Fruit fly (Drosophila melanogaster) whole organism, embryonic: ENCODE data around the gene me31B.

Experiments used
- Atf3 ChIP-seq: fragments of 200-800 bp; sonication (Bioruptor generic); optimal IDR thresholded peaks from 3 replicates; lab custom pipeline; 2016; ENCODE audit warnings: missing biosample characterization, missing genetic modification characterization
- Awh ChIP-seq: fragments of 200-800 bp; sonication (Bioruptor generic); IDR thresholded peaks from 2 replicates; pipeline ENCODE4, ENCODE4 v1.3.6; 2022; ENCODE audit warnings: missing biosample characterization, missing genetic modification characterization
- Blimp-1 ChIP-seq: fragments of 200-800 bp; sonication (Bioruptor generic); optimal IDR thresholded peaks from 3 replicates; lab custom pipeline; 2018; ENCODE audit warnings: missing biosample characterization, missing genetic modification characterization, mild to moderate bottlenecking, moderate library complexity, missing genetic modification reagents
- CG10366 ChIP-seq: fragments of 200-800 bp; sonication (Bioruptor generic); IDR thresholded peaks from 2 replicates; pipeline ENCODE4 v1.3.6; 2022; ENCODE audit warnings: missing biosample characterization, missing genetic modification characterization
- CG10462 ChIP-seq: fragments of 200-800 bp; sonication (Bioruptor generic); optimal IDR thresholded peaks from 2 replicates; lab custom pipeline; 2016; ENCODE audit warnings: missing biosample characterization, missing genetic modification characterization
- CG10959 ChIP-seq: fragments of 200-800 bp; sonication (Bioruptor generic); IDR thresholded peaks from 2 replicates; pipeline ENCODE4 v1.3.6; 2022; ENCODE audit warnings: missing biosample characterization, missing genetic modification characterization
- CG11723 ChIP-seq: fragments of 200-800 bp; sonication (Bioruptor generic); optimal IDR thresholded peaks from 2 replicates; lab custom pipeline; 2017; ENCODE audit warnings: missing biosample characterization, mild to moderate bottlenecking, missing genetic modification characterization
- CG13123 ChIP-seq: fragments of 200-800 bp; sonication (Bioruptor generic); optimal IDR thresholded peaks from 2 replicates; lab custom pipeline; 2016; ENCODE audit warnings: missing biosample characterization, missing genetic modification characterization
- CG1602 ChIP-seq: fragments of 200-800 bp; sonication (Bioruptor generic); optimal IDR thresholded peaks from 3 replicates; lab custom pipeline; 2016; ENCODE audit warnings: missing biosample characterization, missing genetic modification characterization
- CG17328 ChIP-seq: fragments of 200-800 bp; sonication (Bioruptor generic); IDR thresholded peaks from 2 replicates; pipeline ENCODE4 v1.3.6; 2022; ENCODE audit warnings: missing biosample characterization, missing genetic modification characterization
- CG18011 ChIP-seq: fragments of 200-800 bp; sonication (Bioruptor generic); optimal IDR thresholded peaks from 2 replicates; lab custom pipeline; 2017; ENCODE audit warnings: missing biosample characterization, missing genetic modification characterization, mild to moderate bottlenecking, moderate library complexity, missing genotype
- CG18764 ChIP-seq: fragments of 200-800 bp; sonication (Bioruptor generic); optimal IDR thresholded peaks from 3 replicates; lab custom pipeline; 2016; ENCODE audit warnings: missing biosample characterization, missing genetic modification characterization
- CG2129 ChIP-seq: fragments of 200-800 bp; sonication (Bioruptor generic); IDR thresholded peaks from 2 replicates; pipeline ENCODE4 v1.3.6; 2022; ENCODE audit warnings: missing biosample characterization, missing genetic modification characterization; ENCODE audit not compliant: partially characterized antibody
- CG3281 ChIP-seq: fragments of 200-800 bp; sonication (Bioruptor generic); optimal IDR thresholded peaks from 3 replicates; lab custom pipeline; 2017; ENCODE audit warnings: missing biosample characterization, mild to moderate bottlenecking, missing genetic modification characterization
- CG3995 ChIP-seq: fragments of 200-800 bp; sonication (Bioruptor generic); optimal IDR thresholded peaks from 3 replicates; lab custom pipeline; 2016; ENCODE audit warnings: missing biosample characterization, missing genetic modification characterization
- CG5245 ChIP-seq: fragments of 200-800 bp; sonication (Bioruptor generic); optimal IDR thresholded peaks from 3 replicates; lab custom pipeline; 2016; ENCODE audit warnings: missing biosample characterization, missing genetic modification characterization
- CG6683 ChIP-seq: fragments of 200-800 bp; sonication (Bioruptor generic); optimal IDR thresholded peaks from 2 replicates; lab custom pipeline; 2017; ENCODE audit warnings: missing biosample characterization, mild to moderate bottlenecking, missing genetic modification characterization, missing genetic modification reagents
- CG7372 ChIP-seq: fragments of 200-800 bp; sonication (Bioruptor generic); IDR thresholded peaks from 2 replicates; pipeline ENCODE4 v1.3.6; 2022; ENCODE audit warnings: missing biosample characterization, missing genetic modification characterization
- CG7987 ChIP-seq: fragments of 200-800 bp; sonication (Bioruptor generic); optimal IDR thresholded peaks from 2 replicates; lab custom pipeline; 2018; ENCODE audit warnings: missing biosample characterization, mild to moderate bottlenecking, missing genetic modification characterization, moderate library complexity
- CG8281 ChIP-seq: fragments of 200-800 bp; sonication (Bioruptor generic); optimal IDR thresholded peaks from 2 replicates; lab custom pipeline; 2018; ENCODE audit warnings: missing biosample characterization, mild to moderate bottlenecking, missing genetic modification characterization, moderate library complexity
- CG8388 ChIP-seq: fragments of 200-800 bp; sonication (Bioruptor generic); optimal IDR thresholded peaks from 2 replicates; lab custom pipeline; 2019; ENCODE audit warnings: missing biosample characterization, mild to moderate bottlenecking, missing genetic modification characterization, moderate library complexity
- CG9437 ChIP-seq: fragments of 200-800 bp; sonication (Bioruptor generic); optimal IDR thresholded peaks from 2 replicates; lab custom pipeline; 2018; ENCODE audit warnings: missing biosample characterization, mild to moderate bottlenecking, missing genetic modification characterization
- CG9727 ChIP-seq: fragments of 200-800 bp; sonication (Bioruptor generic); optimal IDR thresholded peaks from 3 replicates; lab custom pipeline; 2017; ENCODE audit warnings: missing biosample characterization, mild to moderate bottlenecking, missing genetic modification characterization
- CHES-1-like ChIP-seq: fragments of 200-800 bp; sonication (Bioruptor generic); optimal IDR thresholded peaks from 2 replicates; lab custom pipeline; 2016; ENCODE audit warnings: missing biosample characterization, missing genetic modification characterization
- Deaf1 ChIP-seq: fragments of 200-800 bp; optimal IDR thresholded peaks from 3 replicates; lab custom pipeline; 2019; ENCODE audit warnings: missing biosample characterization, mild to moderate bottlenecking, missing genetic modification characterization, moderate library complexity
- Dek ChIP-seq: fragments of 200-800 bp; sonication (Bioruptor generic); optimal IDR thresholded peaks from 3 replicates; lab custom pipeline; 2019; ENCODE audit warnings: missing biosample characterization, mild to moderate bottlenecking, missing genetic modification characterization, moderate library complexity
- Dip2 ChIP-seq: fragments of 200-800 bp; sonication (Bioruptor generic); IDR thresholded peaks from 2 replicates; pipeline ENCODE4 v1.3.6; 2022; ENCODE audit warnings: missing biosample characterization, missing genetic modification characterization
- E2f2 ChIP-seq: fragments of 200-800 bp; sonication (Bioruptor generic); IDR thresholded peaks from 2 replicates; pipeline ENCODE4 v1.3.6; 2022; ENCODE audit warnings: missing biosample characterization, missing genetic modification characterization
- Hr78 ChIP-seq, 2 experiments: fragments of 200-800 bp in 1 of 2; fragments of >200 bp in 1 of 2; sonication (Bioruptor generic) in 1 of 2; optimal IDR thresholded peaks; 2 replicates each; lab custom pipeline; 2017 to 2019; ENCODE audit warnings: missing biosample characterization in 2 of 2, missing genetic modification characterization in 2 of 2, mild to moderate bottlenecking in 1 of 2, moderate library complexity in 1 of 2
- Oaz ChIP-seq: fragments of 200-800 bp; sonication (Bioruptor generic); IDR thresholded peaks from 2 replicates; pipeline ENCODE4 v1.3.6; 2022; ENCODE audit warnings: missing biosample characterization, missing genetic modification characterization
- Poxn ChIP-seq: fragments of 200-800 bp; sonication (Bioruptor generic); IDR thresholded peaks from 2 replicates; pipeline ENCODE4 v1.3.6; 2022; ENCODE audit warnings: missing biosample characterization, missing genetic modification characterization
- aop ChIP-seq: fragments of 200-800 bp; sonication (Bioruptor generic); IDR thresholded peaks from 2 replicates; pipeline ENCODE4 v1.3.6; 2022; ENCODE audit warnings: missing biosample characterization, missing genetic modification characterization
- bigmax ChIP-seq: fragments of 200-800 bp; sonication (Bioruptor generic); optimal IDR thresholded peaks from 2 replicates; lab custom pipeline; 2018; ENCODE audit warnings: missing biosample characterization, mild to moderate bottlenecking, missing genetic modification characterization
- chinmo ChIP-seq: fragments of 200-800 bp; sonication (Bioruptor generic); IDR thresholded peaks from 4 replicates; pipeline ENCODE4 v1.3.6; 2022; ENCODE audit warnings: missing biosample characterization, missing genetic modification characterization; ENCODE audit not compliant: partially characterized antibody
- ci ChIP-seq: fragments of 200-800 bp; sonication (Bioruptor generic); IDR thresholded peaks from 3 replicates; pipeline ENCODE4 v1.3.6; 2022; ENCODE audit warnings: missing biosample characterization, missing genetic modification characterization
- crc ChIP-seq: fragments of 200-800 bp; sonication (Bioruptor generic); optimal IDR thresholded peaks from 2 replicates; lab custom pipeline; 2016; ENCODE audit warnings: missing biosample characterization, missing genetic modification characterization
- crp ChIP-seq, 2 experiments: fragments of 200-800 bp; sonication (Bioruptor generic); optimal IDR thresholded peaks; 2 replicates in 1 of 2; 3 replicates in 1 of 2; lab custom pipeline; 2017; ENCODE audit warnings: missing biosample characterization in 2 of 2, missing genetic modification characterization in 2 of 2, mild to moderate bottlenecking in 1 of 2, moderate library complexity in 1 of 2
- dmrt11E ChIP-seq: fragments of 200-800 bp; sonication (Bioruptor generic); optimal IDR thresholded peaks from 3 replicates; lab custom pipeline; 2018; ENCODE audit warnings: missing biosample characterization, mild to moderate bottlenecking, missing genetic modification characterization, moderate library complexity
- emc ChIP-seq: fragments of 200-800 bp; sonication (Bioruptor generic); optimal IDR thresholded peaks from 2 replicates; lab custom pipeline; 2016; ENCODE audit warnings: missing biosample characterization, missing genetic modification characterization
- ewg ChIP-seq: fragments of 200-800 bp; sonication (Bioruptor generic); optimal IDR thresholded peaks from 3 replicates; lab custom pipeline; 2017; ENCODE audit warnings: mild to moderate bottlenecking, missing biosample characterization, missing genetic modification reagents, missing genetic modification characterization
- exex ChIP-seq: fragments of 200-800 bp; sonication (Bioruptor generic); optimal IDR thresholded peaks from 4 replicates; lab custom pipeline; 2018; ENCODE audit warnings: missing biosample characterization, mild to moderate bottlenecking, missing genetic modification characterization, moderate library complexity
- fd64A ChIP-seq: fragments of 200-800 bp; sonication (Bioruptor generic); optimal IDR thresholded peaks from 3 replicates; lab custom pipeline; 2018; ENCODE audit warnings: missing biosample characterization, mild to moderate bottlenecking, missing genetic modification characterization
- gcm2 ChIP-seq: fragments of 200-800 bp; sonication (Bioruptor generic); optimal IDR thresholded peaks from 2 replicates; lab custom pipeline; 2016; ENCODE audit warnings: missing biosample characterization, missing genetic modification characterization
- hbn ChIP-seq: fragments of 200-800 bp; sonication (Bioruptor generic); IDR thresholded peaks from 2 replicates; pipeline ENCODE4 v1.3.6; 2022; ENCODE audit warnings: missing biosample characterization, missing genetic modification characterization; ENCODE audit not compliant: partially characterized antibody
- shn ChIP-seq: fragments of 200-800 bp; sonication (Bioruptor generic); optimal IDR thresholded peaks from 3 replicates; lab custom pipeline; 2016; ENCODE audit warnings: missing biosample characterization, missing genetic modification characterization
- tna ChIP-seq: fragments of 200-800 bp; sonication (Bioruptor generic); IDR thresholded peaks from 2 replicates; pipeline ENCODE4 v1.3.6; 2022; ENCODE audit warnings: missing biosample characterization, missing genetic modification characterization; ENCODE audit not compliant: partially characterized antibody
- tup ChIP-seq: fragments of 200-800 bp; sonication (Bioruptor generic); optimal IDR thresholded peaks from 2 replicates; lab custom pipeline; 2016; ENCODE audit warnings: missing biosample characterization, mild to moderate bottlenecking, missing genetic modification characterization, moderate library complexity
- wek ChIP-seq: fragments of 200-800 bp; sonication (Bioruptor generic); optimal IDR thresholded peaks from 3 replicates; lab custom pipeline; 2018; ENCODE audit warnings: missing biosample characterization, mild to moderate bottlenecking, missing genetic modification characterization, moderate library complexity
- zen2 ChIP-seq: fragments of 200-800 bp; sonication (Bioruptor generic); IDR thresholded peaks from 3 replicates; pipeline ENCODE4 v1.3.6; 2022; ENCODE audit warnings: missing biosample characterization, missing genetic modification characterization; ENCODE audit not compliant: partially characterized antibody

Gene me31B

DNA sequence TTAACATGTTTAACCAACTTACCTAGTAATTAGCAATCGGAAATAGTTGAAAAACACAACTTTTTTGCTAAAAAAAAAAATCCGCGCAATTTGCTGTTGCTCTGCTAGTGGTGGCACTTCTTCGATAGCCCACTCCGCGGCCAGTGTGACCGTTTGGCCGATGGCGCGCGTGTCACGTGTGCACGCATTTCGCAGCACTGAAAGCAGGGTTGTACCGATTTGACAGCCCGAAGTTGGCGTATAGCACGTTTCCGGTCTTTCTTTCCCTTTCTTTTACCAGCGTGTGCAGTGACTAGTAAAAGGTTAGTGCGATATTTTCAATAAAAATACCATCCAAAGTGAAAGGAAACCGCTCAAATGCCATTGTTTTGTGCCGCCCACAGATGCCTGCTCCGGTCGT is 38.3 kb upstream of the me31B start, which contains the start of the genes Ripalpha and RpL7 (continued):
- TF ChIP-seq Blimp-1 (GFP tag; lab: Kevin White, UChicago) = peak; percentile 89
- TF ChIP-seq CHES-1-like (GFP tag; lab: Kevin White, UChicago) = peak; percentile 99
- peak; percentile 92 for TF ChIP-seq CG18011 (GFP tag; lab: Kevin White, UChicago)
- TF ChIP-seq CG10366 (GFP tag; lab: Robert Waterston, UW) = peak; percentile 96
- TF ChIP-seq gcm2 (GFP tag; lab: Kevin White, UChicago) = peak; percentile 98
- TF ChIP-seq tup = peak; percentile 97
- peak; percentile 92 for TF ChIP-seq tna (GFP tag; lab: Robert Waterston, UW)
- TF ChIP-seq wek = peak; percentile 95
- TF ChIP-seq CG17328 (GFP tag; lab: Robert Waterston, UW) = peak; percentile 98
- peak; percentile 98 for TF ChIP-seq CG18764 (GFP tag; lab: Kevin White, UChicago)
- peak; percentile 98 for TF ChIP-seq CG6683
- peak; percentile 97 for TF ChIP-seq CG5245 (GFP tag; lab: Kevin White, UChicago)
- peak; percentile 100 for TF ChIP-seq CG7987
- peak; percentile 88 for TF ChIP-seq CG9437
- TF ChIP-seq Dek (tag; lab: Kevin White, UChicago) = peak; percentile 95
- TF ChIP-seq CG3995 (GFP tag; lab: Kevin White, UChicago) = peak; percentile 87
- TF ChIP-seq crc (GFP tag; lab: Kevin White, UChicago) = peak; percentile 96
- peak; percentile 90 for TF ChIP-seq Poxn (GFP tag; lab: Robert Waterston, UW)
- TF ChIP-seq chinmo (GFP tag; lab: Robert Waterston, UW) = peak; percentile 91
- TF ChIP-seq Dip2 (GFP tag; lab: Robert Waterston, UW) = no peak
- TF ChIP-seq CG1602 (GFP tag; lab: Kevin White, UChicago) = peak; percentile 92
- TF ChIP-seq CG11723 = peak; percentile 98
- peak; percentile 48 for TF ChIP-seq CG2129 (GFP tag; lab: Robert Waterston, UW)
- TF ChIP-seq CG8388 (GFP tag; lab: Kevin White, UChicago) = peak; percentile 92
- peak; percentile 99 for TF ChIP-seq CG9727
- peak; percentile 98 for TF ChIP-seq emc (GFP tag; lab: Kevin White, UChicago)
- TF ChIP-seq ewg (GFP tag; lab: Kevin White, UChicago) = peak; percentile 98
- TF ChIP-seq Oaz (GFP tag; lab: Robert Waterston, UW) = peak; percentile 92
- peak; percentile 70 for TF ChIP-seq Deaf1 (tag; lab: Kevin White, UChicago)
- TF ChIP-seq Awh = peak; percentile 97
- peak; percentile 85 for TF ChIP-seq aop (GFP tag; lab: Robert Waterston, UW)
- TF ChIP-seq dmrt11E (tag; lab: Kevin White, UChicago) = peak; percentile 91
- TF ChIP-seq CG13123 (GFP tag; lab: Kevin White, UChicago) = peak; percentile 97
- peak; percentile 93 for TF ChIP-seq CG7372 (GFP tag; lab: Robert Waterston, UW)
- no peak for TF ChIP-seq Hr78 (GFP tag; optimal IDR thresholded peaks at IDR 0.05; lab: Kevin White, UChicago)
- TF ChIP-seq CG10959 (GFP tag; lab: Robert Waterston, UW) = peak; percentile 93
- peak; percentile 97 for TF ChIP-seq Atf3
- TF ChIP-seq CG3281 (GFP tag; lab: Kevin White, UChicago) = peak; percentile 98
- TF ChIP-seq CG8281 (tag; lab: Kevin White, UChicago) = peak; percentile 82
- peak; percentile 81 for TF ChIP-seq hbn
- peak; percentile 100 for TF ChIP-seq ci (GFP tag; lab: Robert Waterston, UW)
- peak; percentile 99 for TF ChIP-seq shn (GFP tag; lab: Kevin White, UChicago)
- peak; percentile 71 for TF ChIP-seq zen2 (GFP tag; lab: Robert Waterston, UW)
- peak; percentile 78 for TF ChIP-seq exex (tag; lab: Kevin White, UChicago)
- TF ChIP-seq E2f2 = peak; percentile 89
- peak; percentile 94 for TF ChIP-seq CG10462
- peak in 1 of 2 experiments; percentile 77 for TF ChIP-seq crp (GFP tag; optimal IDR thresholded peaks at IDR 0.05; lab: Kevin White, UChicago)
- TF ChIP-seq bigmax (GFP tag; lab: Kevin White, UChicago) = peak; percentile 92
- TF ChIP-seq fd64A (GFP tag; lab: Kevin White, UChicago) = peak; percentile 97
